Worm (Caenorhabditis elegans): ENCODE measurements around the gene ftn-1.

Gene ftn-1

DNA sequence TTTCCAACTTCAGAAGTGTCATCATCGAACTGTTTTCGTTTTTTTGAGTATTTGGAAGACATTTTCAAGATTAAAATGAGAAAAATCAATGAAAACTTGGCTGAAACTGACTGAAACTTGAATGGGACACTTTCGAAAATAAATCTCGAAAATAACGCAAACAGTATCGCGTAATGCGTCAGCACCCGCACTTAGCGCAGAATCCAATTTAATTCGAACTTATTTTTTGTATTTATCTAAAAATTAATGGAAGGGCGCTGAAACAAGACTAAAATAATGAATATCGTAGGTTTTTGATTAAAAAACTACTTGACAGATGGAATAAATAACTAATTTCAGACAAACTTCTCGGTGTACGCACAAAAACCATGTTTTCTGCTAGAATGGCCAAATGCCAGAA, 28.2 kb upstream of the ftn-1 start, which contains the start of the genes snu-66 and ints-9:
snu-66 (minus strand) TSS at position 108 of the 400 bp plus-strand sequence.
ints-9 (plus strand) TSS at position 240 of the 400 bp plus-strand sequence.
- TF ChIP-seq nhr-76 (tag; optimal IDR thresholded peaks at IDR 0.05), result no peak
- no peak for TF ChIP-seq nhr-28 (tag; optimal IDR thresholded peaks at IDR 0.05)
- TF ChIP-seq nhr-12 (tag; optimal IDR thresholded peaks at IDR 0.05), result no peak
- TF ChIP-seq ztf-11 (tag; optimal IDR thresholded peaks at IDR 0.05), result no peak
- TF ChIP-seq aly-2 (tag; optimal IDR thresholded peaks at IDR 0.05), result no peak
- TF ChIP-seq eor-1 (tag; optimal IDR thresholded peaks at IDR 0.05), result no peak
- TF ChIP-seq ceh-16 (tag; optimal IDR thresholded peaks at IDR 0.05), result no peak
- TF ChIP-seq daf-12 (tag; optimal IDR thresholded peaks at IDR 0.05), result no peak
- no peak for TF ChIP-seq ztf-4 (tag; optimal IDR thresholded peaks at IDR 0.05)
- TF ChIP-seq lin-39 (tag; optimal IDR thresholded peaks at IDR 0.05), result no peak
- TF ChIP-seq snpc-4 (tag; optimal IDR thresholded peaks at IDR 0.05), result peak; percentile 83
- TF ChIP-seq nhr-25 (tag; optimal IDR thresholded peaks at IDR 0.05), result peak; percentile 38
- TF ChIP-seq ceh-28 (tag; optimal IDR thresholded peaks at IDR 0.05), result no peak
- TF ChIP-seq nfya-1 (tag; optimal IDR thresholded peaks at IDR 0.05; ENCODE audit: insufficient read depth), result no peak
- peak; percentile 14 for TF ChIP-seq jun-1 (tag; optimal IDR thresholded peaks at IDR 0.05)
- no peak for TF ChIP-seq fkh-2 (tag; optimal IDR thresholded peaks at IDR 0.05)
- TF ChIP-seq pha-4 (tag; optimal IDR thresholded peaks at IDR 0.05), result peak; percentile 67
- TF ChIP-seq nhr-237 (tag; optimal IDR thresholded peaks at IDR 0.05), result no peak
- peak; percentile 18 for TF ChIP-seq hmg-11 (tag; optimal IDR thresholded peaks at IDR 0.05)
- TF ChIP-seq egl-5 (tag; optimal IDR thresholded peaks at IDR 0.05), result no peak
- TF ChIP-seq nhr-77 (tag; optimal IDR thresholded peaks at IDR 0.05), result no peak
- no peak for TF ChIP-seq ceh-9 (tag; optimal IDR thresholded peaks at IDR 0.05)
- TF ChIP-seq egl-27 (tag; optimal IDR thresholded peaks at IDR 0.05), result no peak
- no peak for TF ChIP-seq nhr-43 (tag; optimal IDR thresholded peaks at IDR 0.05; ENCODE audit: poor library complexity, severe bottlenecking)
- TF ChIP-seq nhr-23 (tag; optimal IDR thresholded peaks at IDR 0.05), result peak; percentile 76
- TF ChIP-seq elt-3 (tag; optimal IDR thresholded peaks at IDR 0.05), result no peak
- no peak for TF ChIP-seq sea-2 (GFP tag; optimal IDR thresholded peaks at IDR 0.05)
- no peak for TF ChIP-seq fos-1 (tag; optimal IDR thresholded peaks at IDR 0.05)
- TF ChIP-seq zag-1 (tag; optimal IDR thresholded peaks at IDR 0.05), result no peak
- TF ChIP-seq elt-2 (tag; optimal IDR thresholded peaks at IDR 0.05), result peak; percentile 7
- no peak for TF ChIP-seq elt-1 (tag; optimal IDR thresholded peaks at IDR 0.05)
- peak; percentile 11 for TF ChIP-seq R02D3.7 (tag; optimal IDR thresholded peaks at IDR 0.05)
- no peak for TF ChIP-seq lsy-12 (tag; optimal IDR thresholded peaks at IDR 0.05)
- TF ChIP-seq nhr-67 (tag; optimal IDR thresholded peaks at IDR 0.05), result no peak
- TF ChIP-seq pqm-1 (tag; optimal IDR thresholded peaks at IDR 0.05), result no peak
- no peak for TF ChIP-seq nhr-11 (tag; optimal IDR thresholded peaks at IDR 0.05)
- TF ChIP-seq ZK546.5 (tag; optimal IDR thresholded peaks at IDR 0.05), result no peak
- no peak for TF ChIP-seq fkh-10 (GFP tag; optimal IDR thresholded peaks at IDR 0.05)
- TF ChIP-seq ama-1 (optimal IDR thresholded peaks at IDR 0.05), result no peak
- TF ChIP-seq mml-1 (tag; optimal IDR thresholded peaks at IDR 0.05), result no peak
- TF ChIP-seq ceh-82 (tag; optimal IDR thresholded peaks at IDR 0.05), result no peak
- TF ChIP-seq mdl-1 (tag; optimal IDR thresholded peaks at IDR 0.05), result no peak
- TF ChIP-seq tbx-2 (tag; optimal IDR thresholded peaks at IDR 0.05), result peak; percentile 7
- TF ChIP-seq unc-39 (tag; optimal IDR thresholded peaks at IDR 0.05), result no peak
- TF ChIP-seq unc-62 (GFP tag; optimal IDR thresholded peaks at IDR 0.05), result no peak
- no peak for TF ChIP-seq skn-1 (tag; optimal IDR thresholded peaks at IDR 0.05)
- TF ChIP-seq lin-15B (tag; optimal IDR thresholded peaks at IDR 0.05), result peak; percentile 77

ce11 chrV:7570955-7571354, 23.6 kb upstream of the ftn-1 start, which contains the start of gene F19F10.14:
Gene F19F10.14 (minus strand): TSS chrV:7571055.
- no peak for TF ChIP-seq nhr-43 (tag; optimal IDR thresholded peaks at IDR 0.05; ENCODE audit: poor library complexity, severe bottlenecking)
- no peak for TF ChIP-seq sea-2 (GFP tag; optimal IDR thresholded peaks at IDR 0.05)
- no peak for TF ChIP-seq nfya-1 (tag; optimal IDR thresholded peaks at IDR 0.05; ENCODE audit: insufficient read depth)
- TF ChIP-seq eor-1 (tag; optimal IDR thresholded peaks at IDR 0.05), result no peak
- no peak for TF ChIP-seq fkh-10 (GFP tag; optimal IDR thresholded peaks at IDR 0.05)
- TF ChIP-seq pqm-1 (tag; optimal IDR thresholded peaks at IDR 0.05), result no peak
